Worm (Caenorhabditis elegans): ENCODE data around the gene C18E9.5.

The C18E9.5 gene

ce11 chrII:8932392-8932791 is 37.4 kb upstream of the C18E9.5 start:
- TF ChIP-seq eor-1 (tag; optimal IDR thresholded peaks at IDR 0.05) (no peak), pqm-1 (tag; optimal IDR thresholded peaks at IDR 0.05) (no peak), jun-1 (tag; optimal IDR thresholded peaks at IDR 0.05) (no peak), elt-2 (tag; optimal IDR thresholded peaks at IDR 0.05) (no peak), aly-2 (tag; optimal IDR thresholded peaks at IDR 0.05) (no peak), unc-62 (GFP tag; optimal IDR thresholded peaks at IDR 0.05) (no peak), nhr-237 (tag; optimal IDR thresholded peaks at IDR 0.05) (no peak), nhr-28 (tag; optimal IDR thresholded peaks at IDR 0.05) (no peak), lsy-12 (tag; optimal IDR thresholded peaks at IDR 0.05) (no peak), fkh-10 (GFP tag; optimal IDR thresholded peaks at IDR 0.05) (no peak), ceh-16 (tag; optimal IDR thresholded peaks at IDR 0.05) (no peak), fos-1 (tag; optimal IDR thresholded peaks at IDR 0.05) (no peak), fkh-2 (tag; optimal IDR thresholded peaks at IDR 0.05) (no peak), unc-39 (tag; optimal IDR thresholded peaks at IDR 0.05) (no peak), R02D3.7 (tag; optimal IDR thresholded peaks at IDR 0.05) (no peak), pha-4 (tag; optimal IDR thresholded peaks at IDR 0.05) (no peak), daf-12 (tag; optimal IDR thresholded peaks at IDR 0.05) (no peak), nhr-12 (tag; optimal IDR thresholded peaks at IDR 0.05) (no peak), ZK546.5 (tag; optimal IDR thresholded peaks at IDR 0.05) (no peak)

ce11 chrII:8933693-8934432 is 35.9 kb upstream of the C18E9.5 start, which contains the start of gene T21B10.3:
Gene T21B10.3 (plus strand): TSS chrII:8934382.
- TF ChIP-seq nhr-25 (tag; optimal IDR thresholded peaks at IDR 0.05) (no peak), mdl-1 (tag; optimal IDR thresholded peaks at IDR 0.05) (no peak), ztf-4 (tag; optimal IDR thresholded peaks at IDR 0.05) (no peak), ceh-16 (tag; optimal IDR thresholded peaks at IDR 0.05) (no peak), nfya-1 (tag; optimal IDR thresholded peaks at IDR 0.05; ENCODE audit: insufficient read depth) (peak; percentile 4), lsy-12 (tag; optimal IDR thresholded peaks at IDR 0.05) (no peak), unc-39 (tag; optimal IDR thresholded peaks at IDR 0.05) (no peak), ceh-9 (tag; optimal IDR thresholded peaks at IDR 0.05) (no peak), nhr-77 (tag; optimal IDR thresholded peaks at IDR 0.05) (no peak), ama-1 (optimal IDR thresholded peaks at IDR 0.05) (peak; percentile 96), jun-1 (tag; optimal IDR thresholded peaks at IDR 0.05) (no peak), ZK546.5 (tag; optimal IDR thresholded peaks at IDR 0.05) (no peak), nhr-11 (tag; optimal IDR thresholded peaks at IDR 0.05) (no peak), eor-1 (tag; optimal IDR thresholded peaks at IDR 0.05) (no peak), hmg-11 (tag; optimal IDR thresholded peaks at IDR 0.05) (peak; percentile 31), snpc-4 (tag; optimal IDR thresholded peaks at IDR 0.05) (no peak), egl-5 (tag; optimal IDR thresholded peaks at IDR 0.05) (no peak), nhr-76 (tag; optimal IDR thresholded peaks at IDR 0.05) (no peak), fkh-2 (tag; optimal IDR thresholded peaks at IDR 0.05) (no peak), ceh-28 (tag; optimal IDR thresholded peaks at IDR 0.05) (no peak), tbx-2 (tag; optimal IDR thresholded peaks at IDR 0.05) (no peak), nhr-67 (tag; optimal IDR thresholded peaks at IDR 0.05) (no peak), mml-1 (tag; optimal IDR thresholded peaks at IDR 0.05) (no peak), ceh-82 (tag; optimal IDR thresholded peaks at IDR 0.05) (no peak), sea-2 (GFP tag; optimal IDR thresholded peaks at IDR 0.05) (no peak), egl-27 (tag; optimal IDR thresholded peaks at IDR 0.05) (no peak), zag-1 (tag; optimal IDR thresholded peaks at IDR 0.05) (no peak), R02D3.7 (tag; optimal IDR thresholded peaks at IDR 0.05) (peak; percentile 33), lin-15B (tag; optimal IDR thresholded peaks at IDR 0.05) (no peak), skn-1 (tag; optimal IDR thresholded peaks at IDR 0.05) (no peak), pha-4 (tag; optimal IDR thresholded peaks at IDR 0.05) (no peak), nhr-43 (tag; optimal IDR thresholded peaks at IDR 0.05; ENCODE audit: poor library complexity, severe bottlenecking) (peak; percentile 15), nhr-12 (tag; optimal IDR thresholded peaks at IDR 0.05) (no peak), daf-12 (tag; optimal IDR thresholded peaks at IDR 0.05) (no peak), unc-62 (GFP tag; optimal IDR thresholded peaks at IDR 0.05) (no peak), fos-1 (tag; optimal IDR thresholded peaks at IDR 0.05) (no peak), nhr-237 (tag; optimal IDR thresholded peaks at IDR 0.05) (no peak), nhr-23 (tag; optimal IDR thresholded peaks at IDR 0.05) (no peak), fkh-10 (GFP tag; optimal IDR thresholded peaks at IDR 0.05) (no peak)
